Fruit fly (Drosophila melanogaster): Measurements from ENCODE around the gene CG14974.
A peak's percentile ranks its signal among the peaks of the same experiment; 100 is the strongest.

CG14974 gene

dm6 chr3L:3632500-3633183 lies 11.8 kb upstream of the CG14974 start (continued):
- TF ChIP-seq CG6683 (GFP tag; optimal IDR thresholded peaks at IDR 0.05) (peak; percentile 56), CG3726 (GFP tag; IDR thresholded peaks at IDR 0.05) (peak; percentile 82), HLH54F (GFP tag; optimal IDR thresholded peaks at IDR 0.05) (no peak), CG7745 (tag; optimal IDR thresholded peaks at IDR 0.05) (no peak), Bteb2 (GFP tag; optimal IDR thresholded peaks at IDR 0.05) (no peak), abd-A (tag; optimal IDR thresholded peaks at IDR 0.05) (peak; percentile 86), CG2116 (GFP tag; optimal IDR thresholded peaks at IDR 0.05) (peak; percentile 33), nerfin-1 (tag; optimal IDR thresholded peaks at IDR 0.05) (peak; percentile 52), CG18476 (GFP tag; optimal IDR thresholded peaks at IDR 0.05) (peak; percentile 26), CG30403 (GFP tag; optimal IDR thresholded peaks at IDR 0.05) (peak; percentile 93), CG8388 (GFP tag; optimal IDR thresholded peaks at IDR 0.05) (peak; percentile 68), gro (GFP tag; optimal IDR thresholded peaks at IDR 0.05) (no peak), unc-4 (GFP tag; IDR thresholded peaks at IDR 0.05; ENCODE audit: partially characterized antibody) (no peak), CG17802 (tag; optimal IDR thresholded peaks at IDR 0.05) (no peak), crc (GFP tag; optimal IDR thresholded peaks at IDR 0.05) (no peak), CG15601 (tag; optimal IDR thresholded peaks at IDR 0.05) (peak; percentile 50), CG17568 (GFP tag; optimal IDR thresholded peaks at IDR 0.05) (peak; percentile 57), ap (GFP tag; IDR thresholded peaks at IDR 0.05) (peak; percentile 73), Hr78 (GFP tag; optimal IDR thresholded peaks at IDR 0.05) (peak in 1 of 2 experiments; percentile 6), crol (GFP tag; IDR thresholded peaks at IDR 0.05) (peak; percentile 96), PHDP (tag; optimal IDR thresholded peaks at IDR 0.05) (peak; percentile 90), amos (GFP tag; IDR thresholded peaks at IDR 0.05; ENCODE audit: partially characterized antibody) (no peak), Hr3 (GFP tag; optimal IDR thresholded peaks at IDR 0.05) (peak; percentile 90), CG15269 (tag; optimal IDR thresholded peaks at IDR 0.05) (peak; percentile 89), CG13424 (tag; optimal IDR thresholded peaks at IDR 0.05) (peak; percentile 90), CG6654 (GFP tag; optimal IDR thresholded peaks at IDR 0.05) (peak; percentile 52), CrebB (tag; optimal IDR thresholded peaks at IDR 0.05) (peak; percentile 62), CG10366 (GFP tag; IDR thresholded peaks at IDR 0.05) (peak; percentile 91), trh (GFP tag; optimal IDR thresholded peaks at IDR 0.05) (peak; percentile 73), CG32767 (GFP tag; IDR thresholded peaks at IDR 0.05) (peak; percentile 85), vfl (GFP tag; optimal IDR thresholded peaks at IDR 0.05) (no peak), Antp (GFP tag; optimal IDR thresholded peaks at IDR 0.05) (peak; percentile 13), Hmx (GFP tag; optimal IDR thresholded peaks at IDR 0.05) (no peak), NfI (GFP tag; optimal IDR thresholded peaks at IDR 0.05) (peak; percentile 84), CG10959 (GFP tag; IDR thresholded peaks at IDR 0.05) (0 out of 2 replicates have a peak, but pooled peaks have one; percentile 34), ranshi (GFP tag; IDR thresholded peaks at IDR 0.05) (peak; percentile 87), CG6175 (GFP tag; IDR thresholded peaks at IDR 0.05) (peak; percentile 42; the same call in 2 of the 3 replicates), grn (GFP tag; optimal IDR thresholded peaks at IDR 0.05) (no peak), CG9876 (GFP tag; optimal IDR thresholded peaks at IDR 0.05) (no peak), ind (GFP tag; optimal IDR thresholded peaks at IDR 0.05) (peak; percentile 73), Atf-2 (GFP tag; optimal IDR thresholded peaks at IDR 0.05) (no peak), Atf6 (GFP tag; IDR thresholded peaks at IDR 0.05) (peak; percentile 93), bbx (GFP tag; IDR thresholded peaks at IDR 0.05; ENCODE audit: partially characterized antibody) (no peak), CG9727 (GFP tag; optimal IDR thresholded peaks at IDR 0.05) (peak; percentile 89), Sin3A (optimal IDR thresholded peaks at IDR 0.05) (no peak), z (GFP tag; IDR thresholded peaks at IDR 0.05) (no peak), sob (GFP tag; IDR thresholded peaks at IDR 0.05) (peak; percentile 87), Chrac-16 (GFP tag; optimal IDR thresholded peaks at IDR 0.05) (peak; percentile 79), ham (GFP tag; IDR thresholded peaks at IDR 0.05) (0 out of 2 replicates have a peak, but pooled peaks have one; percentile 27), p53 (GFP tag; optimal IDR thresholded peaks at IDR 0.05) (no peak)

Data from whole organism, embryonic.